Worm (Caenorhabditis elegans): ENCODE results near the gene fipr-1.
A peak's percentile ranks its signal among the peaks of the same experiment; 100 is the strongest.

Gene fipr-1

DNA sequence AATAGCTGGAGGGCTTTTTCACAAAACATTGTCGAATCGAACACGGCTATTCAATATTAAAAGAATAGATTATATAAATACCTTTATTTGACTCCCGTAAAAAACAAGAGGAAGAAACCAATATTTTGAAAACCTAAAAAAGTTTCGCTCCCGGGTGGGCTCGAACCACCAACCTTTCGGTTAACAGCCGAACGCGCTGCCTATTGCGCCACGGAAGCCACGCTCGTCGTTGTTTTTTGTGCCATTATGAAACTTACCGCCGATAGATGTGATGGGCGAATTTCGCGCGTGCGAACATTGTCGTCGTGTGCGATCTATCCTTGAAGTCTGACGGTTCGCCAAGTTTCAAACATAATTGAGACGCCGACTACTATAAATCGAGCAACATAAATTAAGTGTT lies 29.7 kb downstream of the fipr-1 start (continued):
- TF ChIP-seq egrh-3 (GFP tag; IDR thresholded peaks at IDR 0.05) (no peak; the same call in 1 of the 2 replicates), K11D2.4 (GFP tag; IDR thresholded peaks at IDR 0.05) (no peak), Y53G8AR.9 (GFP tag; conservative IDR thresholded peaks at IDR 0.05) (no peak), lin-26 (GFP tag; IDR thresholded peaks at IDR 0.05) (no peak), T26A5.8 (tag; optimal IDR thresholded peaks at IDR 0.05) (no peak), nfyb-1 (GFP tag; IDR thresholded peaks at IDR 0.05) (no peak; the same call in 1 of the 2 replicates), madf-8 (GFP tag; conservative IDR thresholded peaks at IDR 0.05) (no peak), bed-2 (GFP tag; IDR thresholded peaks at IDR 0.05) (no peak), hlh-12 (tag; optimal IDR thresholded peaks at IDR 0.05) (no peak), him-1 (tag; optimal IDR thresholded peaks at IDR 0.05) (peak; percentile 81), lsy-27 (tag; optimal IDR thresholded peaks at IDR 0.05; ENCODE audit: borderline replicate concordance, insufficient read depth) (no peak), unc-62 (GFP tag; optimal IDR thresholded peaks at IDR 0.05) (no peak), F55B11.4 (tag; optimal IDR thresholded peaks at IDR 0.05; ENCODE audit: borderline replicate concordance, insufficient read depth) (no peak), ets-4 (GFP tag; optimal IDR thresholded peaks at IDR 0.05) (no peak), nhr-90 (tag; optimal IDR thresholded peaks at IDR 0.05) (no peak), F23B12.7 (tag; optimal IDR thresholded peaks at IDR 0.05; ENCODE audit: insufficient read depth) (peak; percentile 36), attf-5 (GFP tag; optimal IDR thresholded peaks at IDR 0.05) (no peak), madf-10 (tag; optimal IDR thresholded peaks at IDR 0.05) (peak; percentile 30), F49E8.2 (tag; optimal IDR thresholded peaks at IDR 0.05; ENCODE audit: insufficient read depth) (no peak), sptf-2 (GFP tag; optimal IDR thresholded peaks at IDR 0.05) (no peak), dox-1 (GFP tag; IDR thresholded peaks at IDR 0.05) (no peak), pbrm-1 (GFP tag; IDR thresholded peaks at IDR 0.05) (peak; percentile 50; the same call in 1 of the 2 replicates), dpl-1 (GFP tag; optimal IDR thresholded peaks at IDR 0.05) (no peak), ceh-79 (tag; optimal IDR thresholded peaks at IDR 0.05) (no peak), nhr-120 (GFP tag; IDR thresholded peaks at IDR 0.05) (no peak), T07F8.4 (tag; optimal IDR thresholded peaks at IDR 0.05) (no peak), B0035.1 (tag; optimal IDR thresholded peaks at IDR 0.05) (no peak), cebp-2 (GFP tag; IDR thresholded peaks at IDR 0.05) (no peak)

DNA sequence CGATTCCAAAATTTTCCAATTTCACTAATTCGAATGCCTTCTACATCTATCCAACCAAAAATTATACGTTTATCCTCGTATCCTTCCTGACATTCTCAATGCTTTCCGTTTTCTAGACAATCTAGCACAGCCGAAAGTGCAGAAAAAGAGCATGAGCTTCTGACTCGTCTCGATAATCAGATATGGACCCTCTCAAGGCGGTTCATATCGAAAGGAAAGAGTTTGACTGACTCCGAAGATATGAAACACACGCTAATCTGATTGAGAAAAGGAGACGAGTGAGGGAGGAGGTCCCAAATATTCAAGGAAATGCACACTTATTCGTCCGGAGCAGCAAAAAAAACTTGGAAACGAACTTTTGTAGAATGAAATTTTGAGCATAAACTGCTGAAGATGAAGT lies 32.4 kb downstream of the fipr-1 start:
- TF ChIP-seq B0336.3 (GFP tag; IDR thresholded peaks at IDR 0.05) (no peak), tbx-9 (tag; optimal IDR thresholded peaks at IDR 0.05; ENCODE audit: borderline replicate concordance) (no peak), sptf-2 (GFP tag; optimal IDR thresholded peaks at IDR 0.05) (no peak), hlh-12 (tag; optimal IDR thresholded peaks at IDR 0.05) (no peak), mxl-1 (tag; optimal IDR thresholded peaks at IDR 0.05) (no peak), T26A5.8 (tag; optimal IDR thresholded peaks at IDR 0.05) (no peak), ztf-28 (GFP tag; IDR thresholded peaks at IDR 0.05) (no peak), F49E8.2 (tag; optimal IDR thresholded peaks at IDR 0.05; ENCODE audit: insufficient read depth) (no peak), ztf-6 (GFP tag; IDR thresholded peaks at IDR 0.05) (no peak), unc-130 (GFP tag; optimal IDR thresholded peaks at IDR 0.05) (no peak), hrde-1 (tag; optimal IDR thresholded peaks at IDR 0.05; ENCODE audit: borderline replicate concordance) (no peak), C17E4.6 (GFP tag; IDR thresholded peaks at IDR 0.05) (no peak), D2030.7 (GFP tag; IDR thresholded peaks at IDR 0.05) (no peak), F57A8.1 (GFP tag; optimal IDR thresholded peaks at IDR 0.05) (no peak), aptf-2 (GFP tag; conservative IDR thresholded peaks at IDR 0.05) (no peak), dpff-1 (tag; optimal IDR thresholded peaks at IDR 0.05) (no peak), nhr-90 (tag; optimal IDR thresholded peaks at IDR 0.05) (no peak), ama-1 (optimal IDR thresholded peaks at IDR 0.05) (no peak), ama-1 (GFP tag; optimal IDR thresholded peaks at IDR 0.05) (no peak), ceh-40 (GFP tag; IDR thresholded peaks at IDR 0.05) (no peak), Y95B8A.8 (GFP tag; IDR thresholded peaks at IDR 0.05) (no peak)

All from whole organism, young adult.